Fruit fly (Drosophila melanogaster) S2 (cell line): ENCODE results near the gene AP-1gamma.
"Not testable (repeated sequence)": the region's sequence is repeated elsewhere in the genome, so short reads cannot be mapped to it uniquely, and the experiment has no call there.

Source experiments
- CG8478 ChIP-seq: fragments of >200 bp; optimal IDR thresholded peaks from 2 replicates; lab custom pipeline; 2018
- CTCF ChIP-seq, 2 experiments: fragments of >200 bp; optimal IDR thresholded peaks; 2 replicates each; lab custom pipeline; 2018

AP-1gamma gene

dm6 chrX:9085726-9086125 is 22.8 kb upstream of the AP-1gamma start, which contains the start of gene CG32708:
Gene CG32708 (plus strand): TSS chrX:9085932.
- no peak for TF ChIP-seq CTCF (optimal IDR thresholded peaks at IDR 0.05; lab: Kevin White, UChicago)
- TF ChIP-seq CG8478 = no peak

- TF ChIP-seq CG8478; CTCF (optimal IDR thresholded peaks at IDR 0.05; lab: Kevin White, UChicago): not testable (repeated sequence)
Observed at dm6 chrX:9086702-9087179, 21.8 kb upstream of the AP-1gamma start, which contains the start of gene CG32706. Gene CG32706 (plus strand): TSS chrX:9087129.

dm6 chrX:9087920-9088417 is 20.5 kb upstream of the AP-1gamma start, which contains the start of gene CG6999:
Gene CG6999 (plus strand): TSS chrX:9088367.
- TF ChIP-seq CG8478; CTCF (optimal IDR thresholded peaks at IDR 0.05; lab: Kevin White, UChicago): not testable (repeated sequence)

DNA sequence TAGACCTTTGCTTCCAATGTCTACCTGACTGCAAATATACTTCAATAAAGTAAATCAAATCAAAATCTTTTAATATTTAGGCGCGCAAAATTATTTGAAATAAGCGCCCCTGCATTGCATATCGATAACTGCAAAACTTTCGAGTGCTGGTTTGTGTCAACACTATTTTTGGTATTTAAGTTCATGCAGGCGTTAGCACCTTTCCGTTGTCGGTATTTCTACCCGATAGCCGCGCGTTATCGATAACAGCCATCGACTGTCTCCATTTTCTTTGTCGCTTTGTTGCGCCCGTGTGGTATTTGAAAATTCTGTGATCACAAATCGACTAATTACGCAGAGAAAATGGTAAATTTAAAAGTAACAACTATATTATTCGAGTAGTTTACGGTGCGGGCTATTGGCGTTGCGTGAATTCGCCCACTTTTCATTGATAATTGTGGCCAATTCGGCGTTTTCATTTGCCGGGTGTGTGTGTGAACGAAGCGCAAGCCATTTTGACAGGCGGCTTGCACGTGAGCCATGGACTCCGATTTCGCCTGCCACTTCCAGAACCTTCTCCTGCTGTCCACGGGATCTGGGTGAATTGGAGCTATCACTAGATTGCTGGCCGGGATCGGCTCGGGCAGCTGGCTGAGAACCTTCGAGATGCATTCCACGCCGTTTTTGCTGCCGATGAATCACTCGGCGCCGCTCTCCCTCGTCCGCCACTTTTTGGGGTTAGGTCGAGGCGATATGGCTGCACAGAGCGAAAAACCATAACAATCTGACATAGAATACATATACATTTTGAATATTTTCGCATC is 19.0 kb upstream of the AP-1gamma start, which contains the start of gene CCT2:
Gene CCT2, plus strand, starts transcription at position 260 of the 803 bp plus-strand sequence.
- peak in 1 of 2 experiments; percentile 25 for TF ChIP-seq CTCF (optimal IDR thresholded peaks at IDR 0.05; lab: Kevin White, UChicago)
- TF ChIP-seq CG8478 = no peak

DNA sequence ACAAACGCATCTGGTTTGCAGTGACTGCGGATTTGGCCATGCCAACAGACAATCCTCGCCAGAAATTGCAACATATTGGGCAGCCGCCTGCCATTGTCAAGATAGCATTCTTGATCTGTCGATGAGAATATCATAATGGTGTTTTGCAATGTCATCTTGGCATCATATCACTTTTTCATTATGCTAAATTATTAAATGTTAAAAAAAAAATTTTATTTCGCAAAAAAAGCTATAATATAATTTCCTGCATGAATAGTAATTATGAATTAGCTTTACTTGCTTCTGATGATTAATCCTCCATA is 18.5 kb upstream of the AP-1gamma start:
- TF ChIP-seq CG8478 (no peak), CTCF (optimal IDR thresholded peaks at IDR 0.05; lab: Kevin White, UChicago) (no peak)

- TF ChIP-seq CG8478 (no peak), CTCF (optimal IDR thresholded peaks at IDR 0.05; lab: Kevin White, UChicago) (no peak)
Observed at dm6 chrX:9093062-9093461, 15.4 kb upstream of the AP-1gamma start.

- TF ChIP-seq CTCF (optimal IDR thresholded peaks at IDR 0.05; lab: Kevin White, UChicago) = no peak
- no peak for TF ChIP-seq CG8478
Observed at dm6 chrX:9093912-9094311, 14.6 kb upstream of the AP-1gamma start.

DNA sequence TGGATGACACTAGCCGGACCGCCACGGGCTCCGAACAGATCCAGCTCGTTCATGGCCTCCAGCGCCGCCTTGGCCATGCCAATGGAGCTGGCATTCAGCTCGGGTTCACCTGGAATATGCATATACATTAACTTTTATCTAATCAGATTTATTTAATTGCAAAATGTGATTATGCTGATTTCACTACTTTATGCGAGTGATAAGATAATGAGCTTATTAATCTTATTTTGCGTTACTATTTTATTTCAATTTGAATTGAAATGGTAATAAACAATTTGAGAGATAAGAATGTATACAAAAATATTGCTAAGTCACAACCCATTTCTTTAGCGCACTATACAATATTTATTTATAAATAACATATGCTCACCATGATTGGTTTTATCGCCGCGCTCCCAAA is 6.4 kb upstream of the AP-1gamma start:
- TF ChIP-seq CTCF (optimal IDR thresholded peaks at IDR 0.05; lab: Kevin White, UChicago) (no peak), CG8478 (no peak)

dm6 chrX:9103308-9104185 is 4.9 kb upstream of the AP-1gamma start, which contains the start of gene CG7766:
Gene CG7766 (minus strand): TSS chrX:9103739.
- TF ChIP-seq CG8478 = no peak
- TF ChIP-seq CTCF (optimal IDR thresholded peaks at IDR 0.05; lab: Kevin White, UChicago) = no peak

DNA sequence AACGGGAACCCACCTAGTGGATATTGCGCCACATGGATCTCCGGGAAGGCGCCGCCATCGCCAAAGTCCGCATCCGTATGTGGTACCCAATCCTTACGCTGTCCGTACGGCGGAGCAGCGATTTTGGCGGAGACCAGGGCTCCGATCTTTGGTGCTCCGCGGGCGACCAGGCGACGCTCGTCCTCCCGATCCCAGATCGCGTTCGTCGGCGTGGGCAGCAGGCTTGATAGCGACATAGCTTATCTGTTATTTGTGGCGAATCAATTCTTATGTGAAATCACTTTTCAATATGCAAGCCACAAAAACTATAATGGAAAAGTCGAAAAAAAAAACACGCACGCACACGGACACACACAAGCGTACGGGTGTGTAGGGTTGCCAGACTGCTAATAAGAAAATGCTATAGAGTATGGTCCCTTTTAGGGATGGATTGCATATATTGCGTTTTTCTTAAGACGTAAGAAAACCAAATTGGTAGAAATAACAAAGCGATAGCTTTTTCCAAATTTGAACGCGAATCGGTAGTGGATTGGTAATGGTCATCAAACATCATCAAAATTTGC is 2.2 kb upstream of the AP-1gamma start, which contains the start of gene Bx42:
Gene Bx42, minus strand, starts transcription at position 393 of the 563 bp plus-strand sequence.
- TF ChIP-seq CTCF (optimal IDR thresholded peaks at IDR 0.05; lab: Kevin White, UChicago) = no peak
- TF ChIP-seq CG8478 = no peak

DNA sequence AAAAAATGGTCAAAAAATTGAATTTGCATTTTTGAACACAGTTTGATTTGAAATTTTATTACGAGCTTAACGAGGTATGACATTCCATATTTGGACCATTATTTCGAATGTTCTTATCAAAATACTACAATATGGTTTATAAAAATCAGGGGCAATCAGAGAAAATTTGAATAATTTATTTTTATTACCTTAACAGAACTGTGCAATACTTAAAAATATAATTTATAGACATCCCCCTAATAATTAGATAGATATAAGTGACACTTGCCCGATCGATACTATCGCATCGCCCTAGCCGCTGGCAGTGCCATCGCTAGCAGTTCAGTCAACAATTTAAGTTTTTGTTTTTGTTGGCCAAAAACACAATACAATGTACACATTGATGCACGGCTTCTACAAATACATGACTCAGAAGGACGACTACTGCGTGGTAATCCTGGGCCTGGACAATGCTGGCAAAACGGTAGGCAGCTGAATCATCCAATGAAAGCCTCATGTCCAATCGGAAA is 1.7 kb upstream of the AP-1gamma start, which contains the start of gene Arfrp1:
Gene Arfrp1, plus strand, starts transcription at position 295 of the 509 bp plus-strand sequence.
- TF ChIP-seq CTCF (optimal IDR thresholded peaks at IDR 0.05; lab: Kevin White, UChicago) (no peak), CG8478 (no peak)

DNA sequence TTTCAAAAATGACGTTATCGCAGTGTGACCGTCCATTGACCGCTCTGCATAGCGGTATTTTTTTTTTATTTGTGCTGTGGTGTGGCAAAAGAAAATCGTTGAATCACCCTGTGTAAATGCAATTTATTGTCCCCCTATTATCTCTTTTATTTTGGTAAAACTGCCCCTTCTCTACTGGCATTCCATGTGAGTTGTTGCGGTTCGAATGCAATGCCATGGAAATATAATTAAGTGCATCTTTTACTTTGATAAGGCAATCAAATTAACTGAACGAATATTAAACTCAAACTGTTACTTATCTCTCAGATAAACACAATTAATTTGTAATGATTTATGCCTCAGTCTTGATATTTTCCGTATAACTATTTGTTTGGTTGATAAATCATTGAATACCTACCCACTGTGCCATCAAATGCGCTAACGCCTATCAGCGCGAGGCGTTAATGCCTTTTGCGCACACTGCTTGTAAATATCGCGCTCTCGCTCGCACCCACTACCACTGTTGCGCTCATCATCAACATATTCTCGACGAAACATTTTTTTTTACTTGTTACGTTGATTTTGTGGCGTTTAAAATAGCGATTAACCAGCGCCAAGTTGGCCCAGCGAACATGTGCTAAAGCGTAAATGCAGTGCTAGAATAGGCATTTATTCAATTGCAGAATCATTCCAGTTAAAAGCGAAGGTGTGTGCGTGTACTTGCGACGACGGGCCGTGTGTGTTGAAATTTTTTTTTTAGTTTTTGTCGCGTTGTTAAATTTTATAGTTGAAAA is 767 bp downstream of the AP-1gamma start:
- TF ChIP-seq CTCF (optimal IDR thresholded peaks at IDR 0.05; lab: Kevin White, UChicago) = no peak
- no peak for TF ChIP-seq CG8478

- TF ChIP-seq CTCF (optimal IDR thresholded peaks at IDR 0.05; lab: Kevin White, UChicago) (no peak), CG8478 (no peak)
Observed at dm6 chrX:9110155-9110909, 1.8 kb downstream of the AP-1gamma start.
